Worm (Caenorhabditis elegans): Measurements from ENCODE around the gene taf-6.1.

DNA sequence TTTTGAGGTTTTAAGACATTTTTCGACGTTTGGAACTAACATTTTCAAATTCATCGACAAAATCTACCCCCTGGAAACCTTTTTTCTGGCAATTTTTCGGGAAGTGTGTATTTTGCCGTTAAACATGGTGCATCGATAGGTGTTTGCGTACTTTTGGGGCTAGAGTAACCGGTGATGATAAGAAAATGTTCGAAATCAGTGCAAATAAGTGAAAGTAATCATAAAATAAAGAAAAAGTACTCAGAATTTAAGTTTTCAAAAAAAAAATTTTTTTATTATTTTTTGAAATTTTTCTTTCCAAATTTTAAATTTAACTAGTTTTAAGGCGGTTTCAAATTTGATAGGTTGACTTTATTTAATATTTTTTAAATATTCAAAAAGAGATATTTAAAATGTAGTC, 51.4 kb downstream of the taf-6.1 start, which contains the start of gene nas-27:
- no peak for TF ChIP-seq ama-1 (optimal IDR thresholded peaks at IDR 0.05)
- TF ChIP-seq hmg-4 (GFP tag; optimal IDR thresholded peaks at IDR 0.05), result no peak
- TF ChIP-seq hmbx-1 (tag; optimal IDR thresholded peaks at IDR 0.05), result no peak
- no peak for TF ChIP-seq B0310.2 (tag; optimal IDR thresholded peaks at IDR 0.05)
- TF ChIP-seq ceh-36 (tag; optimal IDR thresholded peaks at IDR 0.05), result no peak
- TF ChIP-seq tra-4 (tag; optimal IDR thresholded peaks at IDR 0.05), result no peak
- TF ChIP-seq ceh-13 (GFP tag; optimal IDR thresholded peaks at IDR 0.05), result no peak
- TF ChIP-seq sea-1 (GFP tag; conservative IDR thresholded peaks at IDR 0.05), result no peak

Data from whole organism, early embryonic.